Worm (Caenorhabditis elegans): Measurements from ENCODE around the gene Y53F4B.17.

- no peak for TF ChIP-seq sea-2 (GFP tag; optimal IDR thresholded peaks at IDR 0.05)
- no peak for TF ChIP-seq unc-39 (tag; optimal IDR thresholded peaks at IDR 0.05)
- TF ChIP-seq aly-2 (tag; optimal IDR thresholded peaks at IDR 0.05), result no peak
- no peak for TF ChIP-seq nhr-12 (tag; optimal IDR thresholded peaks at IDR 0.05)
- TF ChIP-seq nhr-76 (tag; optimal IDR thresholded peaks at IDR 0.05), result no peak
- no peak for TF ChIP-seq ztf-11 (tag; optimal IDR thresholded peaks at IDR 0.05)
- TF ChIP-seq eor-1 (tag; optimal IDR thresholded peaks at IDR 0.05), result no peak
- TF ChIP-seq tbx-2 (tag; optimal IDR thresholded peaks at IDR 0.05), result no peak
- TF ChIP-seq nhr-25 (tag; optimal IDR thresholded peaks at IDR 0.05), result no peak
- no peak for TF ChIP-seq mdl-1 (tag; optimal IDR thresholded peaks at IDR 0.05)
- no peak for TF ChIP-seq fos-1 (tag; optimal IDR thresholded peaks at IDR 0.05)
These were observed 39.5 kb upstream of the Y53F4B.17 start, which contains the start of gene Y53F4B.12 for ce11 chrII:15018923-15019322.

Data from whole organism, L3 larva.